Fruit fly (Drosophila melanogaster): Measurements from ENCODE around the gene sob.

The sob gene

dm6 chr2L:3608781-3609180, 28.2 kb upstream of the sob start:
- TF ChIP-seq salr (GFP tag; optimal IDR thresholded peaks at IDR 0.05) (no peak), Eip93F (GFP tag; optimal IDR thresholded peaks at IDR 0.05) (no peak), CG8119 (GFP tag; IDR thresholded peaks at IDR 0.05) (no peak), Eip78C (GFP tag) (peak; percentile 4), CG11902 (GFP tag; optimal IDR thresholded peaks at IDR 0.05) (no peak), fkh (GFP tag; optimal IDR thresholded peaks at IDR 0.05) (peak; percentile 50)

- TF ChIP-seq CG6163 (GFP tag; IDR thresholded peaks at IDR 0.05) (peak; percentile 28; the same call in 1 of the 3 replicates), Hr39 (GFP tag; optimal IDR thresholded peaks at IDR 0.05) (no peak), dsx (GFP tag; optimal IDR thresholded peaks at IDR 0.05; ENCODE audit: poor library complexity, severe bottlenecking) (peak; percentile 27), CG6854 (GFP tag; optimal IDR thresholded peaks at IDR 0.05) (peak; percentile 7), Eip78C (GFP tag) (peak; percentile 11), CG3919 (GFP tag; optimal IDR thresholded peaks at IDR 0.05) (peak; percentile 19), CG8319 (GFP tag; optimal IDR thresholded peaks at IDR 0.05) (no peak), CG1621 (tag; optimal IDR thresholded peaks at IDR 0.05) (peak; percentile 12), eg (GFP tag; IDR thresholded peaks at IDR 0.05) (0 out of 3 replicates have a peak, but pooled peaks have one; percentile 37)
Observed at dm6 chr2L:3606462-3607270, 26.1 kb upstream of the sob start, which contains the start of gene odd. TSS of gene odd (minus strand) at chr2L:3606756.

DNA sequence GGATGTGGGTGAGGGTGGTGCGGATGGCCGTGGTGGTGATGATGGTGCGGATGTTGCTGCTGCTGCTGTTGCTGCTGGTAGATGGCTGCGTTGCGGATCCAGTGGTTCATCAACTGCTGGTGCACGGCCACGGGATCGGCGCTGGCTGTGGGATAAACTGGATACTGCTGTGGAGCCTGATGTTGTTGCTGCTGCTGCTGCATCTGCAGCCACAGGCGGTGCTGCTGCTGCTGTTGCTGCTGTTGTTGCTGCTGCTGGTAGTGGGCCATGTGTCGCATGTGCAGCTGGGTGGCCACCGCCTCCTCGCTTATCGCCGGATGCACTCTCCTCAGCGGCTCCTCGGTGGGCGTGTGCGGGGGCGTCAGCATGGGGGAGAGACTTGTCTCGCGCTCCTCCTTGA, 25.1 kb upstream of the sob start:
- no peak for TF ChIP-seq CG10669 (GFP tag; optimal IDR thresholded peaks at IDR 0.05)
- no peak for TF ChIP-seq CG16779 (tag; optimal IDR thresholded peaks at IDR 0.05)

DNA sequence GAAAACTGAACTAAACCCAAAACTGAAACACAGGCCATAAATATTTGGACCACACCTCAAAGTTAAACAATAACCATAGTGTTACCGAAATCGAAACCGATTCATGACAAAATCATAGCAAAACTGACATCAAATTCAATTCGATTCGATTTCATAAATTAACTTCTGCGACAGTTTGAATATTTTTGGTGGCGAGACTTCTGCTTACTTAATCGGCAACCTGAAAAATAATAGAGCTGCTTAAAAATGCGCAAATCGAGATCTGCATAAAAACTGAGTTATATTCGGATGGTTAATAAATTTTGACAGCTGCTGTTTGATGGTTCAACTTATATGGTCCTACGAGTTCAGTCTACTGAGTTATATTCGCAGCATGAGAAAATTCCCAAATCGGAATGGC, 23.0 kb upstream of the sob start:
- TF ChIP-seq Met (GFP tag; optimal IDR thresholded peaks at IDR 0.05) (no peak), CG31627 (GFP tag; optimal IDR thresholded peaks at IDR 0.05) (no peak), Sox15 (GFP tag; optimal IDR thresholded peaks at IDR 0.05) (no peak), fkh (GFP tag; optimal IDR thresholded peaks at IDR 0.05) (no peak), CG11762 (GFP tag; optimal IDR thresholded peaks at IDR 0.05; ENCODE audit: insufficient read depth) (no peak), CG7368 (GFP tag; optimal IDR thresholded peaks at IDR 0.05) (no peak)

- no peak for TF ChIP-seq Eip75B (GFP tag; optimal IDR thresholded peaks at IDR 0.05)
- TF ChIP-seq CG3032 (tag; optimal IDR thresholded peaks at IDR 0.05), result no peak
- TF ChIP-seq Ets96B (tag; optimal IDR thresholded peaks at IDR 0.05), result no peak
- no peak for TF ChIP-seq dsx (GFP tag; optimal IDR thresholded peaks at IDR 0.05; ENCODE audit: poor library complexity, severe bottlenecking)
- no peak for TF ChIP-seq CG6792 (GFP tag; optimal IDR thresholded peaks at IDR 0.05)
- no peak for TF ChIP-seq CG11902 (GFP tag; optimal IDR thresholded peaks at IDR 0.05)
- TF ChIP-seq spab (GFP tag; optimal IDR thresholded peaks at IDR 0.05), result no peak
- no peak for TF ChIP-seq CG8119 (GFP tag; IDR thresholded peaks at IDR 0.05)
- no peak for TF ChIP-seq topi (GFP tag; optimal IDR thresholded peaks at IDR 0.05)
- no peak for TF ChIP-seq CG8319 (GFP tag; optimal IDR thresholded peaks at IDR 0.05)
Observed at dm6 chr2L:3602589-3602988, 22.0 kb upstream of the sob start.

DNA sequence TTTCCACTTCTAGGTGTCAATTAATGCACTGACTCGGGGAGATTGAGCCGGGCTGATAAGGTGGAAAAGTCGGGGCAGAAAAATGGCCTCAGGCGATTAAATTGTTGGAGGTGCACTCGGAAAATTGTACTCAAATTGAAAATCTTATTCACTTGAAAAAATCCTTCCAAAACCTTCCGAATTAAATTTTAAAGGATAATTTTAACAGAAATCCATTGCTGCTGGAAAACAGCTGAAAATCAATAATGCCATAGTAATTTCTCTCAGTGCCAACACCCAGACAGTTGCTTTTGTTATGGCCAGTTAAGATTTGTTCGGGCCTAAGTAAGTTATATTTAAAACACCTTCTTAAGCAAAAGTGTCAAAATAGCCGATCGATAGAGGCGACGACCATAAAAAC, 20.3 kb upstream of the sob start:
- TF ChIP-seq Eip78C (GFP tag), result peak; percentile 47
- TF ChIP-seq CG3032 (tag; optimal IDR thresholded peaks at IDR 0.05), result peak; percentile 30
- no peak for TF ChIP-seq Hr4 (GFP tag; optimal IDR thresholded peaks at IDR 0.05)
- 0 out of 2 replicates have a peak, but pooled peaks have one; percentile 11 for TF ChIP-seq CG15336 (GFP tag; IDR thresholded peaks at IDR 0.05)
- TF ChIP-seq CG6808 (GFP tag; optimal IDR thresholded peaks at IDR 0.05), result peak; percentile 28
- peak; percentile 34; the same call in 1 of the 3 replicates for TF ChIP-seq CG6163 (GFP tag; IDR thresholded peaks at IDR 0.05)
